Fruit fly (Drosophila melanogaster): ENCODE data around the gene CG32473.

Gene CG32473

DNA sequence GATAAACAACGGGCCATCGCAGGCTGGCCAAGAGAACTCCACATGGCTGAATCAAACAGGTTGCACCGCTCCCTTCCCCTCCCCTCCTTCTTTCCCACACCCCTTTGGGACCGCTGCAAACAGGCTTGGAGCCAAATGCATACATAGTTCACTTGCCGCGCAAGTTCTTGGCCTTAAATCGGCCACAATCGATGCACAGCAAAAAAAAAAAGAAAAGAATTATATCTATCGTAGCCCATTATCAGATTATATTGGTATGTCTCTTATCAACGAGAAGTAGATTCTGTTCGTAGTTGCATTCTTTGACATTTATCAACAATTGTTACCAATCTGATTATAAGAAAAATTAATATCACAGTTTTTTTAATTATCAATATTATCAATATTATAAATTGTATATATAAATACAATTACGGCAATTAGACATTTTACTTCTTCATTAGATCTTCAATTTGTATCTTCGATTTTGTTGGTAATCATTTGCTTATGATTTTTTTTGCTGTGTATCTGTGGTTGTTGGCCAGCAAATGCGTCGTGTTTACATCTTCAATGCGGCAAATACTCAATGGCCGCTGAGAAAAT, 3.0 kb downstream of the CG32473 start (continued):
- no peak for TF ChIP-seq CG10565 (GFP tag; optimal IDR thresholded peaks at IDR 0.05)
- TF ChIP-seq CG8478 (optimal IDR thresholded peaks at IDR 0.05): no peak
- TF ChIP-seq CG7357 (GFP tag; IDR thresholded peaks at IDR 0.05): no peak
- TF ChIP-seq YL-1 (GFP tag; optimal IDR thresholded peaks at IDR 0.05): no peak
- TF ChIP-seq gem (tag; optimal IDR thresholded peaks at IDR 0.05): peak; percentile 82
- peak; percentile 72 for TF ChIP-seq CoRest (tag; optimal IDR thresholded peaks at IDR 0.05)
- no peak for TF ChIP-seq CG14014 (GFP tag; IDR thresholded peaks at IDR 0.05)
- no peak for TF ChIP-seq CkIIα-i1 (GFP tag; IDR thresholded peaks at IDR 0.05)
- TF ChIP-seq Adf1 (GFP tag; IDR thresholded peaks at IDR 0.05): no peak
- TF ChIP-seq CTCF (GFP tag; optimal IDR thresholded peaks at IDR 0.05): no peak
- no peak for TF ChIP-seq CG17612 (GFP tag; IDR thresholded peaks at IDR 0.05)
- peak; percentile 23 for TF ChIP-seq CG16815 (GFP tag; optimal IDR thresholded peaks at IDR 0.05)
- no peak for TF ChIP-seq pita (GFP tag; optimal IDR thresholded peaks at IDR 0.05)
- TF ChIP-seq bbx (GFP tag; IDR thresholded peaks at IDR 0.05; ENCODE audit: partially characterized antibody): no peak
- peak; percentile 66 for TF ChIP-seq CG13424 (tag; optimal IDR thresholded peaks at IDR 0.05)
- TF ChIP-seq caup (GFP tag; optimal IDR thresholded peaks at IDR 0.05; ENCODE audit: severe bottlenecking): no peak
- TF ChIP-seq br (optimal IDR thresholded peaks at IDR 0.05): no peak
- no peak for TF ChIP-seq CG10462 (GFP tag; optimal IDR thresholded peaks at IDR 0.05)
- no peak for TF ChIP-seq Scr (GFP tag; IDR thresholded peaks at IDR 0.05; ENCODE audit: partially characterized antibody)
- no peak for TF ChIP-seq fd102C (GFP tag; optimal IDR thresholded peaks at IDR 0.05)
- TF ChIP-seq disco-r (GFP tag; optimal IDR thresholded peaks at IDR 0.05): no peak
- no peak for TF ChIP-seq CG16779 (GFP tag; IDR thresholded peaks at IDR 0.05)
- no peak for TF ChIP-seq CG14667 (GFP tag; IDR thresholded peaks at IDR 0.05)
- no peak for TF ChIP-seq zen2 (GFP tag; IDR thresholded peaks at IDR 0.05; ENCODE audit: partially characterized antibody)
- TF ChIP-seq stwl (tag; optimal IDR thresholded peaks at IDR 0.05): no peak
- TF ChIP-seq chinmo (GFP tag; IDR thresholded peaks at IDR 0.05; ENCODE audit: partially characterized antibody): no peak
- no peak for TF ChIP-seq CG4707 (GFP tag; optimal IDR thresholded peaks at IDR 0.05)
- TF ChIP-seq CG12071 (GFP tag; optimal IDR thresholded peaks at IDR 0.05): no peak
- TF ChIP-seq GATAe (GFP tag; conservative IDR thresholded peaks at IDR 0.05): no peak
- TF ChIP-seq CG17186 (GFP tag; optimal IDR thresholded peaks at IDR 0.05): no peak
- no peak for TF ChIP-seq CG11398 (GFP tag; optimal IDR thresholded peaks at IDR 0.05)
- no peak for TF ChIP-seq prd (optimal IDR thresholded peaks at IDR 0.05)
- TF ChIP-seq prd (GFP tag; IDR thresholded peaks at IDR 0.05): peak; percentile 18; the same call in 1 of the 3 replicates
- no peak for TF ChIP-seq Awh (GFP tag; IDR thresholded peaks at IDR 0.05)
- TF ChIP-seq CG7372 (GFP tag; IDR thresholded peaks at IDR 0.05): no peak
- no peak for TF ChIP-seq CG5953 (GFP tag; IDR thresholded peaks at IDR 0.05)
- no peak for TF ChIP-seq CG8290 (GFP tag; optimal IDR thresholded peaks at IDR 0.05)
- TF ChIP-seq CG8290 (tag; optimal IDR thresholded peaks at IDR 0.05): no peak
- TF ChIP-seq CG4730 (GFP tag; IDR thresholded peaks at IDR 0.05): no peak
- TF ChIP-seq CG8281 (tag; optimal IDR thresholded peaks at IDR 0.05): no peak
- no peak for TF ChIP-seq MTF-1 (GFP tag; optimal IDR thresholded peaks at IDR 0.05; ENCODE audit: borderline replicate concordance)
- TF ChIP-seq CG18599 (GFP tag; optimal IDR thresholded peaks at IDR 0.05): no peak
- no peak for TF ChIP-seq CG14965 (GFP tag; optimal IDR thresholded peaks at IDR 0.05; ENCODE audit: borderline replicate concordance)
- no peak for TF ChIP-seq wor (GFP tag; IDR thresholded peaks at IDR 0.05)
- TF ChIP-seq CG5180 (GFP tag; optimal IDR thresholded peaks at IDR 0.05): peak; percentile 22
- peak; percentile 5 for TF ChIP-seq kah (GFP tag; optimal IDR thresholded peaks at IDR 0.05)
- TF ChIP-seq CG30403 (GFP tag; optimal IDR thresholded peaks at IDR 0.05): peak; percentile 48
- peak; percentile 52 for TF ChIP-seq Spps (tag; optimal IDR thresholded peaks at IDR 0.05)
- peak; percentile 55 for TF ChIP-seq CG8924 (tag; optimal IDR thresholded peaks at IDR 0.05)
- TF ChIP-seq schlank (tag; optimal IDR thresholded peaks at IDR 0.05): no peak
- TF ChIP-seq Atf6 (GFP tag; IDR thresholded peaks at IDR 0.05): no peak
- TF ChIP-seq ATbp (GFP tag; optimal IDR thresholded peaks at IDR 0.05): peak; percentile 28
